Worm (Caenorhabditis elegans): ENCODE measurements around the gene C34C12.1.

- TF ChIP-seq F44E2.7 (GFP tag; IDR thresholded peaks at IDR 0.05) (no peak), lsy-2 (tag; optimal IDR thresholded peaks at IDR 0.05) (peak; percentile 72 to 97), unc-62 (GFP tag; optimal IDR thresholded peaks at IDR 0.05 in 1 of 2) (peak in 1 of 2 experiments; percentile 98), unc-62 (tag; optimal IDR thresholded peaks at IDR 0.05) (no peak), nhr-48 (tag; optimal IDR thresholded peaks at IDR 0.05) (peak; percentile 81)
Measured at ce11 chrIII:3460061-3460460, 5.9 kb downstream of the C34C12.1 start, which contains the start of gene C34C12.8.

All from whole organism, L4 larva.